Worm (Caenorhabditis elegans) whole organism, L1 larva: Measurements from ENCODE around the gene him-18.

Experiments used
- C04F5.9 ChIP-seq: sonication (generic microtip); optimal IDR thresholded peaks from 2 replicates; lab custom pipeline; 2016; ENCODE audit warnings: missing genetic modification characterization, missing compliant biosample characterization
- C34B4.2 ChIP-seq: sonication (generic microtip); optimal IDR thresholded peaks from 2 replicates; lab custom pipeline; 2017; ENCODE audit warnings: mild to moderate bottlenecking, missing genetic modification characterization, missing compliant biosample characterization
- F16B12.6 ChIP-seq: fragments of 150-350 bp; optimal IDR thresholded peaks from 2 replicates; lab custom pipeline; 2014; ENCODE audit warnings: missing biosample characterization, missing genetic modification characterization
- Y116A8C.19 ChIP-seq: sonication (generic microtip); optimal IDR thresholded peaks from 2 replicates; lab custom pipeline; 2016; ENCODE audit warnings: missing compliant biosample characterization, missing genetic modification characterization, borderline replicate concordance
- aha-1 ChIP-seq: fragments of 150-350 bp; optimal IDR thresholded peaks from 2 replicates; lab custom pipeline; 2014; ENCODE audit warnings: missing biosample characterization, missing genetic modification characterization
- alr-1 ChIP-seq: fragments of 200-800 bp; sonication (Bioruptor generic); optimal IDR thresholded peaks from 2 replicates; lab custom pipeline; 2018; ENCODE audit warnings: borderline replicate concordance, mild to moderate bottlenecking, missing genetic modification characterization, missing compliant biosample characterization
- ceh-63 ChIP-seq: fragments of 200-800 bp; sonication (Bioruptor generic); optimal IDR thresholded peaks from 2 replicates; lab custom pipeline; 2018; ENCODE audit warnings: mild to moderate bottlenecking, missing genetic modification characterization, missing compliant biosample characterization
- ceh-88 ChIP-seq: fragments of 200-800 bp; sonication (Bioruptor generic); IDR thresholded peaks from 2 replicates; pipeline ENCODE4 v1.3.6; 2022; ENCODE audit warnings: missing genetic modification characterization, missing compliant biosample characterization
- ceh-90 ChIP-seq: sonication (generic microtip); optimal IDR thresholded peaks from 2 replicates; lab custom pipeline; 2016; ENCODE audit warnings: missing genetic modification characterization, missing compliant biosample characterization
- efl-1 ChIP-seq, 4 experiments: fragments of 150-350 bp; optimal IDR thresholded peaks in 3 of 4; peaks in 1 of 4; 1 replicate in 1 of 4; 2 replicates in 3 of 4; lab custom pipeline; 2014; ENCODE audit warnings: missing biosample characterization in 2 of 4, missing genetic modification characterization in 2 of 4, missing genetic modification reagents in 2 of 4
- efl-3 ChIP-seq: fragments of 200-800 bp; sonication (Bioruptor generic); optimal IDR thresholded peaks from 2 replicates; lab custom pipeline; 2018; ENCODE audit warnings: mild to moderate bottlenecking, missing genetic modification characterization, missing compliant biosample characterization
- egl-13 ChIP-seq: sonication (generic microtip); optimal IDR thresholded peaks from 2 replicates; lab custom pipeline; 2016; ENCODE audit warnings: missing genotype, missing genetic modification reagents, missing genetic modification characterization, missing compliant biosample characterization
- elt-3 ChIP-seq, 6 experiments: fragments of 150-350 bp in 1 of 6; sonication (generic microtip); optimal IDR thresholded peaks; 2 replicates each; lab custom pipeline; 2017 to 2018; ENCODE audit warnings: missing biosample characterization in 6 of 6, missing genetic modification characterization in 6 of 6, inconsistent platforms in 1 of 6
- ets-5 ChIP-seq: fragments of 200-800 bp; sonication (Bioruptor generic); IDR thresholded peaks from 2 replicates; pipeline ENCODE4 v1.3.6; 2022; ENCODE audit warnings: missing genetic modification characterization, missing compliant biosample characterization
- fkh-10 ChIP-seq: sonication (generic microtip); optimal IDR thresholded peaks from 2 replicates; lab custom pipeline; 2017; ENCODE audit warnings: missing biosample characterization, missing genetic modification reagents, missing genetic modification characterization
- fkh-4 ChIP-seq: sonication (generic microtip); optimal IDR thresholded peaks from 2 replicates; lab custom pipeline; 2016; ENCODE audit warnings: missing compliant biosample characterization, missing genetic modification characterization, borderline replicate concordance
- hlh-17 ChIP-seq: fragments of 200-800 bp; sonication (Bioruptor generic); optimal IDR thresholded peaks from 2 replicates; lab custom pipeline; 2018; ENCODE audit warnings: missing genetic modification characterization, mild to moderate bottlenecking, missing compliant biosample characterization, moderate library complexity, borderline replicate concordance
- irx-1 ChIP-seq: sonication (generic microtip); optimal IDR thresholded peaks from 2 replicates; lab custom pipeline; 2016; ENCODE audit warnings: missing genetic modification characterization, missing compliant biosample characterization
- lin-14 ChIP-seq: fragments of 200-800 bp; sonication (Bioruptor generic); optimal IDR thresholded peaks from 2 replicates; lab custom pipeline; 2018; ENCODE audit warnings: mild to moderate bottlenecking, missing genetic modification characterization, moderate library complexity, missing compliant biosample characterization
- mep-1 ChIP-seq: fragments of 150-350 bp; optimal IDR thresholded peaks from 2 replicates; lab custom pipeline; 2014; ENCODE audit warnings: missing biosample characterization, missing genetic modification characterization
- nhr-12 ChIP-seq: sonication (generic microtip); optimal IDR thresholded peaks from 2 replicates; lab custom pipeline; 2017; ENCODE audit warnings: missing biosample characterization, missing genetic modification characterization
- nhr-19 ChIP-seq: fragments of 200-800 bp; sonication (Bioruptor generic); conservative IDR thresholded peaks from 2 replicates; pipeline ENCODE4 v1.3.6; 2022; ENCODE audit warnings: missing genetic modification characterization, missing compliant biosample characterization
- nhr-20 ChIP-seq: sonication (generic microtip); optimal IDR thresholded peaks from 2 replicates; lab custom pipeline; 2016; ENCODE audit warnings: mild to moderate bottlenecking, missing genetic modification characterization, missing compliant biosample characterization
- nhr-237 ChIP-seq: fragments of 150-350 bp; optimal IDR thresholded peaks from 2 replicates; lab custom pipeline; 2014; ENCODE audit warnings: missing biosample characterization, missing genetic modification characterization
- nhr-28 ChIP-seq: fragments of 150-350 bp; optimal IDR thresholded peaks from 2 replicates; lab custom pipeline; 2014; ENCODE audit warnings: missing biosample characterization, missing genetic modification characterization
- nhr-71 ChIP-seq: sonication (generic microtip); optimal IDR thresholded peaks from 2 replicates; lab custom pipeline; 2016; ENCODE audit warnings: mild to moderate bottlenecking, missing genetic modification characterization, moderate library complexity, missing compliant biosample characterization
- nhr-85 ChIP-seq: sonication (generic microtip); peaks from one replicate; lab custom pipeline; 2016; ENCODE audit warnings: missing genetic modification characterization, inconsistent platforms, missing compliant biosample characterization
- nhr-90 ChIP-seq: sonication (generic microtip); optimal IDR thresholded peaks from 2 replicates; lab custom pipeline; 2016; ENCODE audit warnings: mild to moderate bottlenecking, missing genetic modification characterization, missing compliant biosample characterization; ENCODE audit not compliant: poor library complexity
- rnt-1 ChIP-seq: sonication (generic microtip); optimal IDR thresholded peaks from 2 replicates; lab custom pipeline; 2016; ENCODE audit warnings: mild to moderate bottlenecking, missing genetic modification characterization, moderate library complexity, missing compliant biosample characterization
- sptf-1 ChIP-seq: fragments of 150-350 bp; optimal IDR thresholded peaks from 2 replicates; lab custom pipeline; 2014; ENCODE audit warnings: missing biosample characterization, missing genetic modification characterization
- unc-30 ChIP-seq: sonication (generic microtip); optimal IDR thresholded peaks from 2 replicates; lab custom pipeline; 2017; ENCODE audit warnings: missing biosample characterization, missing genetic modification characterization
- unc-62 ChIP-seq: fragments of 150-350 bp; optimal IDR thresholded peaks from 2 replicates; lab custom pipeline; 2014; ENCODE audit warnings: missing biosample characterization, missing genetic modification reagents, missing genetic modification characterization
- unc-98 ChIP-seq: fragments of 200-800 bp; sonication (Bioruptor generic); IDR thresholded peaks from 2 replicates; pipeline ENCODE4 v1.3.6; 2022; ENCODE audit warnings: missing genetic modification characterization, missing compliant biosample characterization
- zag-1 ChIP-seq: fragments of 150-350 bp; optimal IDR thresholded peaks from 2 replicates; lab custom pipeline; 2014; ENCODE audit warnings: missing biosample characterization, missing genetic modification characterization
- zip-4 ChIP-seq: fragments of 200-800 bp; sonication (Bioruptor generic); optimal IDR thresholded peaks from 2 replicates; lab custom pipeline; 2018; ENCODE audit warnings: mild to moderate bottlenecking, missing genetic modification characterization, moderate library complexity, missing compliant biosample characterization
- ztf-11 ChIP-seq, 2 experiments: sonication (generic microtip); optimal IDR thresholded peaks; 2 replicates each; lab custom pipeline; 2016 to 2017; ENCODE audit warnings: missing genetic modification characterization in 2 of 2, missing biosample characterization in 1 of 2, missing compliant biosample characterization in 1 of 2

him-18 gene

DNA sequence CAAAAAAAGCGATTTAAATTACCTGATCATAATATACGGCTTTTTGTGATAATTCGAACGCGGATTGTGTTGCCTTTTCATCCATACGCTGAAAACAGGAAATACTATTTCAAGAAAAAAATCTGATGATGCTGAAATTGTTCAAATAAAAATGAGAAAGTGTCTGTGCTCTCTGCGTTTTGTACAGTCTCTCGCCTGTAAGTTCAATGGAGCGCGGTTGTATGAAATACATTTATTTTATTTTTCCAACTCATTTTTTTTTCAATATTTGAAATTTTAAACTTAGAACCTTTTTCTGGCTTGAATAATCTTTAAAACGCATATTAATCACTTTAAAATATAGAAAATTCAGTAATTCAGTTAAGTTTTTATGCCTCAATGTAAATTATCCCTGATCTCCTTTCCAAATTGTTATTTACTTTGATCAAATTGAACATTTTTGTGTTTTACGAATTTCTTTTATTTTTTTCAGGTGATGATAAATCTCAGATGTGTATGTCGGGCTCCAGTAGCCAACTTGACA, 11.0 kb downstream of the him-18 start, which contains the start of the genes clp-2 and mrpl-16 (continued):
- no peak for TF ChIP-seq Y116A8C.19 (tag; lab: Kevin White, UChicago)
- TF ChIP-seq, all 84 proteins: peak for 14

ce11 chrIII:4699922-4700321, 15.1 kb downstream of the him-18 start, which contains the start of gene sel-13:
sel-13 (minus strand) TSS chrIII:4700224.
- no peak for TF ChIP-seq unc-30 (tag; lab: Kevin White, UChicago)
- no peak for TF ChIP-seq unc-62 (GFP tag; lab: Kevin White, UChicago)
- TF ChIP-seq C04F5.9 (tag; lab: Kevin White, UChicago), result no peak
- no peak for TF ChIP-seq nhr-85
- no peak for TF ChIP-seq irx-1 (tag; lab: Kevin White, UChicago)
- no peak for TF ChIP-seq lin-14 (GFP tag; lab: Kevin White, UChicago)
- no peak for TF ChIP-seq nhr-28 (tag; lab: Kevin White, UChicago)

DNA sequence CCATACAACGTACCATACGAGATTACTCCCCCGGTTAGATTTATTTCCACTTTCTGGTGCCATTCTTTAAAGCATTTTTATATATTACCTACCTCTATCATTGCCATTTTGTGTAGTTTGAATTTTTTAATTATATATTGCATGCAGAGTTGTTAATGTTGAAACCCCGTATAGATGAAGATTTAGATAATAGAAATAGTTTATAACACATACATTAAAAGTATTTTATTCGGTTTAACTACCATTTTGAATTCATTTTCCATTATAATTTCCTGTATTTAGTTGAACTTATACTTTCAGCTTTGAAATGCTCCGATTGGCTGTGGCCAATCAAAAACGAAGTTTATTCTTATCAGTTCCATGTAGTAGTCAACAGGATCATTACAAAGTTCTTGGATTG, 17.2 kb downstream of the him-18 start, which contains the start of gene dnj-18:
Gene dnj-18 (plus strand): TSS at position 301 of the 400 bp plus-strand sequence.
- TF ChIP-seq nhr-20 (tag; lab: Kevin White, UChicago) (no peak), nhr-28 (tag; lab: Kevin White, UChicago) (no peak)
- TF ChIP-seq, all 84 proteins: peak for 0

- TF ChIP-seq efl-1 (optimal IDR thresholded peaks at IDR 0.05; lab: Kevin White, UChicago) (no peak), efl-1 (GFP tag; optimal IDR thresholded peaks at IDR 0.05 in 1 of 2; lab: Kevin White, UChicago) (peak in 1 of 2 experiments; percentile 34), nhr-237 (no peak)
Measured at ce11 chrIII:4696903-4697302, 18.1 kb downstream of the him-18 start.

DNA sequence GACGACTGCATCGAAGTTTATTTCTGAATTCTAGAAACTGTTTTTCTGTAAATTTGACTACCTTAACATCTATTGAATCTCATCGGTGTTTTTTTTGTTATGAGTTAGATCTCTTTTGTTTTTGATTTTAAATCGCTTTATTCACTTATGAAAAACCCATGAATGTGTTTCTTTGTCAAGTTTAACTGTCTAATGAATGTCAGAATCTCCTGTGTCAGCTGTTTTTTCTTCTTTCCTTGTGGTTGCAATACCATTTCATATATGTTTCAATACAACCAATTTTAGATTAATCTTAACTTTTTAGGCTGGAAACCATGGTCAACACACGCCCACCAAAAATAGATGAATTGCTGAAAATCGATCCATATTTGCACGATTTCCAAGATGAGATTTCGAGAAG, 19.9 kb downstream of the him-18 start, which contains the start of gene T04A8.7:
Gene T04A8.7 (plus strand): TSS at position 301 of the 400 bp plus-strand sequence.
- no peak for TF ChIP-seq ceh-63 (GFP tag; lab: Kevin White, UChicago)
- TF ChIP-seq alr-1 (tag; lab: Kevin White, UChicago), result no peak
- TF ChIP-seq unc-30 (tag; lab: Kevin White, UChicago), result no peak
- no peak for TF ChIP-seq ztf-11 (tag; optimal IDR thresholded peaks at IDR 0.05; lab: Kevin White, UChicago)
- no peak for TF ChIP-seq mep-1 (tag; lab: Kevin White, UChicago)
- no peak for TF ChIP-seq ceh-88 (GFP tag; lab: Robert Waterston, UW)
- no peak for TF ChIP-seq sptf-1 (tag; lab: Kevin White, UChicago)
- no peak for TF ChIP-seq efl-3 (GFP tag; lab: Kevin White, UChicago)
- TF ChIP-seq C04F5.9 (tag; lab: Kevin White, UChicago), result no peak
- TF ChIP-seq ceh-90 (tag; lab: Kevin White, UChicago), result no peak
- no peak for TF ChIP-seq nhr-12 (tag; lab: Kevin White, UChicago)
- TF ChIP-seq C34B4.2, result no peak
- no peak for TF ChIP-seq nhr-71
- TF ChIP-seq, all 84 proteins: peak for 0

- TF ChIP-seq ceh-90 (tag; lab: Kevin White, UChicago), result no peak
- no peak for TF ChIP-seq nhr-85
- TF ChIP-seq unc-98 (GFP tag; lab: Robert Waterston, UW), result no peak
- no peak for TF ChIP-seq elt-3 (tag; optimal IDR thresholded peaks at IDR 0.05; lab: Kevin White, UChicago)
- no peak for TF ChIP-seq zip-4 (GFP tag; lab: Kevin White, UChicago)
- TF ChIP-seq unc-30 (tag; lab: Kevin White, UChicago), result no peak
- no peak for TF ChIP-seq nhr-12 (tag; lab: Kevin White, UChicago)
- no peak for TF ChIP-seq mep-1 (tag; lab: Kevin White, UChicago)
- no peak for TF ChIP-seq aha-1 (tag; lab: Kevin White, UChicago)
- no peak for TF ChIP-seq efl-3 (GFP tag; lab: Kevin White, UChicago)
- no peak for TF ChIP-seq nhr-20 (tag; lab: Kevin White, UChicago)
Measured at ce11 chrIII:4693695-4694094, 21.3 kb downstream of the him-18 start, which contains the start of gene T04A8.8. T04A8.8 (plus strand) TSS chrIII:4693995.

ce11 chrIII:4693281-4693680, 21.7 kb downstream of the him-18 start, which contains the start of gene nifk-1:
nifk-1 (minus strand) TSS chrIII:4693307.
- TF ChIP-seq nhr-19 (GFP tag; lab: Robert Waterston, UW), result peak; percentile 59
- peak; percentile 68 for TF ChIP-seq mep-1 (tag; lab: Kevin White, UChicago)
- TF ChIP-seq rnt-1 (tag; lab: Kevin White, UChicago), result peak; percentile 67
- peak; percentile 46 for TF ChIP-seq F16B12.6 (tag; lab: Kevin White, UChicago)
- TF ChIP-seq egl-13, result no peak
- no peak for TF ChIP-seq fkh-4 (tag; lab: Kevin White, UChicago)
- no peak for TF ChIP-seq nhr-12 (tag; lab: Kevin White, UChicago)
- no peak for TF ChIP-seq ceh-88 (GFP tag; lab: Robert Waterston, UW)
- TF ChIP-seq nhr-90 (tag; lab: Kevin White, UChicago), result peak; percentile 51
- no peak for TF ChIP-seq hlh-17 (GFP tag; lab: Kevin White, UChicago)
- no peak for TF ChIP-seq nhr-237
- TF ChIP-seq ztf-11 (tag; optimal IDR thresholded peaks at IDR 0.05; lab: Kevin White, UChicago), result no peak
- peak; percentile 65 for TF ChIP-seq nhr-20 (tag; lab: Kevin White, UChicago)
- TF ChIP-seq ets-5, result no peak
- TF ChIP-seq zag-1 (tag; lab: Kevin White, UChicago), result no peak
- TF ChIP-seq fkh-10 (GFP tag; lab: Kevin White, UChicago), result peak; percentile 10
